Comparison of ENCODE assay signal across 3 worm cellular contexts in genomic region chrII:12799927-12800522, ce11.
TF ChIP-seq lines count a peak whose summit lies in the region.

No protein-coding gene starts in this region.

TF ChIP-seq in whole organism, L1 larva, 84 proteins besides CTCF, POLR2A, EP300 and RAD21 (continued from another document):
- TF ChIP-seq dpl-1 (GFP tag; optimal IDR thresholded peaks at IDR 0.05; lab: Kevin White, UChicago) (peak; percentile 38 to 74 (median 53)), lin-14 (GFP tag; optimal IDR thresholded peaks at IDR 0.05; lab: Kevin White, UChicago) (peak; percentile 76), nhr-47 (tag; optimal IDR thresholded peaks at IDR 0.05; lab: Kevin White, UChicago) (peak; percentile 37), unc-130 (tag; optimal IDR thresholded peaks at IDR 0.05; lab: Kevin White, UChicago) (peak; percentile 53), unc-62 (GFP tag; optimal IDR thresholded peaks at IDR 0.05; lab: Kevin White, UChicago) (no peak)

TF ChIP-seq in whole organism, L4 larva, 104 proteins besides CTCF, POLR2A, EP300 and RAD21 (continued from another document):
- TF ChIP-seq fkh-10 (GFP tag; optimal IDR thresholded peaks at IDR 0.05; lab: Kevin White, UChicago) (no peak), mdl-1 (tag; optimal IDR thresholded peaks at IDR 0.05; lab: Kevin White, UChicago) (peak in 1 of 2 experiments; percentile 46), nhr-41 (GFP tag; IDR thresholded peaks at IDR 0.05; lab: Robert Waterston, UW) (no peak), nhr-42 (GFP tag; IDR thresholded peaks at IDR 0.05; lab: Robert Waterston, UW) (no peak), lsy-2 (tag; optimal IDR thresholded peaks at IDR 0.05; lab: Kevin White, UChicago) (peak; percentile 68 to 89), ceh-28 (tag; optimal IDR thresholded peaks at IDR 0.05; lab: Kevin White, UChicago) (no peak), daf-8 (GFP tag; IDR thresholded peaks at IDR 0.05; lab: Robert Waterston, UW) (no peak), pha-4 (GFP tag; IDR thresholded peaks at IDR 0.05; lab: Robert Waterston, UW) (no peak), pha-4 (tag; optimal IDR thresholded peaks at IDR 0.05; lab: Kevin White, UChicago) (no peak), lin-38 (GFP tag; IDR thresholded peaks at IDR 0.05; lab: Robert Waterston, UW) (peak; percentile 97), snpc-1.2 (GFP tag; IDR thresholded peaks at IDR 0.05; lab: Robert Waterston, UW) (peak; percentile 29; the same call in 1 of the 2 replicates), madf-5 (GFP tag; IDR thresholded peaks at IDR 0.05; lab: Robert Waterston, UW) (no peak), dve-1 (tag; optimal IDR thresholded peaks at IDR 0.05; lab: Kevin White, UChicago; ENCODE audit: insufficient read depth) (no peak), lin-39 (tag; optimal IDR thresholded peaks at IDR 0.05; lab: Kevin White, UChicago) (no peak), unc-130 (GFP tag; optimal IDR thresholded peaks at IDR 0.05; lab: Kevin White, UChicago) (peak; percentile 29), hif-1 (tag; optimal IDR thresholded peaks at IDR 0.05; lab: Kevin White, UChicago) (no peak), daf-16 (GFP tag; optimal IDR thresholded peaks at IDR 0.05; lab: Kevin White, UChicago) (no peak), daf-16 (tag; optimal IDR thresholded peaks at IDR 0.05; lab: Kevin White, UChicago) (no peak), spr-3 (GFP tag; optimal IDR thresholded peaks at IDR 0.05; lab: Kevin White, UChicago) (no peak), unc-39 (tag; optimal IDR thresholded peaks at IDR 0.05; lab: Kevin White, UChicago) (no peak), mxl-3 (GFP tag; optimal IDR thresholded peaks at IDR 0.05; lab: Kevin White, UChicago) (peak; percentile 84), F37D6.2 (tag; optimal IDR thresholded peaks at IDR 0.05; lab: Kevin White, UChicago) (no peak), lim-7 (GFP tag; IDR thresholded peaks at IDR 0.05; lab: Robert Waterston, UW) (no peak), ama-1 (optimal IDR thresholded peaks at IDR 0.05; lab: Kevin White, UChicago) (peak; percentile 4), hlh-30 (tag; optimal IDR thresholded peaks at IDR 0.05; lab: Kevin White, UChicago; ENCODE audit: insufficient read depth) (peak; percentile 40), nhr-77 (tag; optimal IDR thresholded peaks at IDR 0.05; lab: Kevin White, UChicago) (no peak), rbr-2 (tag; optimal IDR thresholded peaks at IDR 0.05; lab: Kevin White, UChicago) (no peak), madf-9 (GFP tag; conservative IDR thresholded peaks at IDR 0.05; lab: Robert Waterston, UW) (no peak), dmd-9 (GFP tag; IDR thresholded peaks at IDR 0.05; lab: Robert Waterston, UW) (no peak), saeg-2 (GFP tag; IDR thresholded peaks at IDR 0.05; lab: Robert Waterston, UW) (no peak), lir-3 (tag; optimal IDR thresholded peaks at IDR 0.05; lab: Kevin White, UChicago) (no peak), dmd-6 (GFP tag; IDR thresholded peaks at IDR 0.05; lab: Robert Waterston, UW) (peak; percentile 44), hlh-11 (tag; optimal IDR thresholded peaks at IDR 0.05; lab: Kevin White, UChicago) (peak; percentile 45), zfp-2 (tag; optimal IDR thresholded peaks at IDR 0.05; lab: Kevin White, UChicago) (no peak), egl-43 (GFP tag; IDR thresholded peaks at IDR 0.05; lab: Robert Waterston, UW) (no peak), tag-97 (GFP tag; IDR thresholded peaks at IDR 0.05; lab: Robert Waterston, UW) (no peak), aly-2 (tag; optimal IDR thresholded peaks at IDR 0.05; lab: Kevin White, UChicago) (no peak), mdt-29 (GFP tag; IDR thresholded peaks at IDR 0.05; lab: Robert Waterston, UW) (no peak), zfp-3 (GFP tag; conservative IDR thresholded peaks at IDR 0.05; lab: Robert Waterston, UW) (no peak), set-16 (GFP tag; IDR thresholded peaks at IDR 0.05; lab: Robert Waterston, UW) (no peak), gei-8 (GFP tag; optimal IDR thresholded peaks at IDR 0.05; lab: Kevin White, UChicago) (no peak), Y48G9A.11 (GFP tag; IDR thresholded peaks at IDR 0.05; lab: Robert Waterston, UW) (peak; percentile 76), F49E8.2 (tag; optimal IDR thresholded peaks at IDR 0.05; lab: Kevin White, UChicago; ENCODE audit: borderline replicate concordance) (peak; percentile 67), mep-1 (tag; optimal IDR thresholded peaks at IDR 0.05; lab: Kevin White, UChicago) (peak; percentile 46)

TF ChIP-seq in whole organism, young adult, 124 proteins besides CTCF, POLR2A, EP300 and RAD21 (continued from another document):
- TF ChIP-seq F57A8.1 (GFP tag; optimal IDR thresholded peaks at IDR 0.05; lab: Kevin White, UChicago), result no peak
- TF ChIP-seq nhr-90 (tag; optimal IDR thresholded peaks at IDR 0.05; lab: Kevin White, UChicago), result no peak
- TF ChIP-seq nfya-2 (GFP tag; IDR thresholded peaks at IDR 0.05; lab: Robert Waterston, UW), result no peak
- no peak for TF ChIP-seq nhr-120 (GFP tag; IDR thresholded peaks at IDR 0.05; lab: Robert Waterston, UW)
- TF ChIP-seq dox-1 (GFP tag; IDR thresholded peaks at IDR 0.05; lab: Robert Waterston, UW), result peak; percentile 71
- no peak for TF ChIP-seq ceh-100 (GFP tag; IDR thresholded peaks at IDR 0.05; lab: Robert Waterston, UW)
- peak; percentile 79; the same call in 1 of the 2 replicates for TF ChIP-seq ztf-28 (GFP tag; IDR thresholded peaks at IDR 0.05; lab: Robert Waterston, UW)
- no peak for TF ChIP-seq T26A5.8 (tag; optimal IDR thresholded peaks at IDR 0.05; lab: Kevin White, UChicago)
- TF ChIP-seq Y53F4B.3 (GFP tag; IDR thresholded peaks at IDR 0.05; lab: Robert Waterston, UW), result no peak
- TF ChIP-seq pbrm-1 (GFP tag; IDR thresholded peaks at IDR 0.05; lab: Robert Waterston, UW), result peak; percentile 44
- TF ChIP-seq nhr-27 (tag; optimal IDR thresholded peaks at IDR 0.05; lab: Kevin White, UChicago), result no peak
- no peak for TF ChIP-seq bed-1 (GFP tag; IDR thresholded peaks at IDR 0.05; lab: Robert Waterston, UW)
- TF ChIP-seq Y56A3A.18 (GFP tag; IDR thresholded peaks at IDR 0.05; lab: Robert Waterston, UW), result no peak
- no peak for TF ChIP-seq egl-18 (GFP tag; IDR thresholded peaks at IDR 0.05; lab: Robert Waterston, UW)
- no peak for TF ChIP-seq F55B11.4 (tag; optimal IDR thresholded peaks at IDR 0.05; lab: Kevin White, UChicago; ENCODE audit: borderline replicate concordance, insufficient read depth)
- no peak for TF ChIP-seq F39B2.1 (GFP tag; IDR thresholded peaks at IDR 0.05; lab: Robert Waterston, UW)
- TF ChIP-seq mel-28 (tag; optimal IDR thresholded peaks at IDR 0.05; lab: Kevin White, UChicago; ENCODE audit: borderline replicate concordance), result no peak
- peak; percentile 92 for TF ChIP-seq dpl-1 (GFP tag; optimal IDR thresholded peaks at IDR 0.05; lab: Kevin White, UChicago)
- no peak for TF ChIP-seq aptf-3 (GFP tag; IDR thresholded peaks at IDR 0.05; lab: Robert Waterston, UW)
- no peak for TF ChIP-seq athp-1 (tag; optimal IDR thresholded peaks at IDR 0.05; lab: Kevin White, UChicago)
- TF ChIP-seq rpc-1 (optimal IDR thresholded peaks at IDR 0.05; lab: Kevin White, UChicago), result no peak
- TF ChIP-seq rpc-1 (tag; optimal IDR thresholded peaks at IDR 0.05; lab: Kevin White, UChicago), result no peak
- TF ChIP-seq chd-7 (tag; optimal IDR thresholded peaks at IDR 0.05; lab: Kevin White, UChicago), result no peak
- peak; percentile 75 for TF ChIP-seq snpc-3.4 (tag; optimal IDR thresholded peaks at IDR 0.05; lab: Kevin White, UChicago)
- no peak for TF ChIP-seq pha-4 (tag; optimal IDR thresholded peaks at IDR 0.05; lab: Kevin White, UChicago)
- TF ChIP-seq F22D6.2 (tag; optimal IDR thresholded peaks at IDR 0.05; lab: Kevin White, UChicago), result no peak
- no peak for TF ChIP-seq ztf-22 (GFP tag; optimal IDR thresholded peaks at IDR 0.05; lab: Kevin White, UChicago)
- TF ChIP-seq efl-1 (GFP tag; optimal IDR thresholded peaks at IDR 0.05; lab: Kevin White, UChicago), result peak; percentile 98
- TF ChIP-seq madf-3 (GFP tag; IDR thresholded peaks at IDR 0.05; lab: Robert Waterston, UW), result 0 out of 2 replicates have a peak, but pooled peaks have one; percentile 57
- TF ChIP-seq ztf-18 (tag; optimal IDR thresholded peaks at IDR 0.05; lab: Kevin White, UChicago), result no peak
- no peak for TF ChIP-seq ztf-26 (tag; optimal IDR thresholded peaks at IDR 0.05; lab: Kevin White, UChicago)
- no peak for TF ChIP-seq zfh-2 (GFP tag; conservative IDR thresholded peaks at IDR 0.05; lab: Robert Waterston, UW)
- peak; percentile 89 for TF ChIP-seq ceh-91 (GFP tag; IDR thresholded peaks at IDR 0.05; lab: Robert Waterston, UW)
- peak; percentile 56 for TF ChIP-seq hrde-1 (tag; optimal IDR thresholded peaks at IDR 0.05; lab: Kevin White, UChicago; ENCODE audit: borderline replicate concordance)
- TF ChIP-seq ztf-6 (GFP tag; IDR thresholded peaks at IDR 0.05; lab: Robert Waterston, UW), result no peak
- no peak for TF ChIP-seq atf-7 (tag; optimal IDR thresholded peaks at IDR 0.05; lab: Kevin White, UChicago)
- TF ChIP-seq gei-17 (GFP tag; optimal IDR thresholded peaks at IDR 0.05; lab: Kevin White, UChicago), result no peak
- TF ChIP-seq Y79H2A.3 (GFP tag; conservative IDR thresholded peaks at IDR 0.05; lab: Robert Waterston, UW), result no peak
- TF ChIP-seq lsl-1 (GFP tag; optimal IDR thresholded peaks at IDR 0.05; lab: Kevin White, UChicago), result peak; percentile 97
- TF ChIP-seq B0019.2 (GFP tag; conservative IDR thresholded peaks at IDR 0.05; lab: Robert Waterston, UW), result peak; percentile 52
- TF ChIP-seq dpff-1 (tag; optimal IDR thresholded peaks at IDR 0.05; lab: Kevin White, UChicago), result no peak
- TF ChIP-seq nfya-1 (tag; optimal IDR thresholded peaks at IDR 0.05; lab: Kevin White, UChicago; ENCODE audit: borderline replicate concordance, insufficient read depth), result no peak
- peak; percentile 90 for TF ChIP-seq xnd-1 (tag; optimal IDR thresholded peaks at IDR 0.05; lab: Kevin White, UChicago)
- TF ChIP-seq cebp-1 (GFP tag; IDR thresholded peaks at IDR 0.05; lab: Robert Waterston, UW), result no peak
- TF ChIP-seq cebp-1 (tag; optimal IDR thresholded peaks at IDR 0.05; lab: Kevin White, UChicago), result peak; percentile 36
- 0 out of 2 replicates have a peak, but pooled peaks have one; percentile 4 for TF ChIP-seq Y95B8A.8 (GFP tag; IDR thresholded peaks at IDR 0.05; lab: Robert Waterston, UW)
- peak; percentile 81 for TF ChIP-seq rcor-1 (GFP tag; IDR thresholded peaks at IDR 0.05; lab: Robert Waterston, UW)
